Worm (Caenorhabditis elegans) whole organism, young adult: Measurements from ENCODE around the gene spt-5.

ENCODE experiments used
- B0035.1 ChIP-seq: sonication (generic microtip); optimal IDR thresholded peaks from 2 replicates; lab custom pipeline; 2016; ENCODE audit warnings: missing genetic modification characterization, mild to moderate bottlenecking, missing compliant biosample characterization, missing genotype, missing genetic modification reagents
- C06A6.2 ChIP-seq: fragments of 200-800 bp; sonication (Bioruptor generic); conservative IDR thresholded peaks from 2 replicates; pipeline ENCODE4 v1.3.6; 2022; ENCODE audit warnings: missing genetic modification characterization, missing compliant biosample characterization
- C17E4.6 ChIP-seq: fragments of 200-800 bp; sonication (Bioruptor generic); IDR thresholded peaks from 2 replicates; pipeline ENCODE4 v1.3.6; 2022; ENCODE audit warnings: missing genetic modification reagents, missing genetic modification characterization, missing compliant biosample characterization
- F10E7.11 ChIP-seq: sonication (generic microtip); optimal IDR thresholded peaks from 2 replicates; lab custom pipeline; 2017; ENCODE audit warnings: mild to moderate bottlenecking, missing genetic modification characterization, moderate library complexity, missing compliant biosample characterization
- F37B4.10 ChIP-seq: fragments of 200-800 bp; sonication (Bioruptor generic); IDR thresholded peaks from 2 replicates; pipeline ENCODE4 v1.3.6; 2022; ENCODE audit warnings: missing genetic modification characterization, missing compliant biosample characterization
- F55B11.4 ChIP-seq: sonication (generic microtip); optimal IDR thresholded peaks from 2 replicates; lab custom pipeline; 2016; ENCODE audit warnings: missing compliant biosample characterization, missing genetic modification characterization, borderline replicate concordance; ENCODE audit not compliant: insufficient read depth
- K11D2.4 ChIP-seq: fragments of 200-800 bp; sonication (Bioruptor generic); IDR thresholded peaks from 2 replicates; pipeline ENCODE4 v1.3.6; 2022; ENCODE audit warnings: missing genetic modification reagents, missing genetic modification characterization, missing compliant biosample characterization
- T26A5.8 ChIP-seq: sonication (generic microtip); optimal IDR thresholded peaks from 2 replicates; lab custom pipeline; 2016; ENCODE audit warnings: missing genetic modification characterization, missing compliant biosample characterization
- akir-1 ChIP-seq: fragments of 200-800 bp; sonication (Bioruptor generic); optimal IDR thresholded peaks from 2 replicates; lab custom pipeline; 2018; ENCODE audit warnings: mild to moderate bottlenecking, missing genetic modification characterization, moderate library complexity, missing compliant biosample characterization
- ama-1 ChIP-seq, 3 experiments: fragments of 150-350 bp in 1 of 3; sonication (generic microtip) in 2 of 3; optimal IDR thresholded peaks; 2 replicates each; lab custom pipeline; 2014 to 2018; ENCODE audit warnings: missing biosample characterization in 2 of 3, missing genetic modification characterization in 2 of 3, missing genetic modification reagents in 2 of 3
- aptf-2 ChIP-seq: fragments of 200-800 bp; sonication (Bioruptor generic); conservative IDR thresholded peaks from 2 replicates; pipeline ENCODE4 v1.3.6; 2022; ENCODE audit warnings: missing genetic modification reagents, missing genetic modification characterization, missing compliant biosample characterization
- athp-1 ChIP-seq: sonication (generic microtip); optimal IDR thresholded peaks from 2 replicates; lab custom pipeline; 2017; ENCODE audit warnings: mild to moderate bottlenecking, missing genetic modification characterization, missing compliant biosample characterization
- attf-6 ChIP-seq: fragments of 200-800 bp; sonication (Bioruptor generic); IDR thresholded peaks from 2 replicates; pipeline ENCODE4 v1.3.6; 2022; ENCODE audit warnings: missing genetic modification reagents, missing genetic modification characterization, missing compliant biosample characterization
- bed-2 ChIP-seq: fragments of 200-800 bp; sonication (Bioruptor generic); IDR thresholded peaks from 2 replicates; pipeline ENCODE4 v1.3.6; 2022; ENCODE audit warnings: missing genetic modification reagents, missing genetic modification characterization, missing compliant biosample characterization
- ccch-3 ChIP-seq: fragments of 200-800 bp; sonication (Bioruptor generic); optimal IDR thresholded peaks from 2 replicates; lab custom pipeline; 2018; ENCODE audit warnings: mild to moderate bottlenecking, missing genetic modification characterization, missing compliant biosample characterization
- cebp-1 ChIP-seq, 2 experiments: fragments of 200-800 bp in 1 of 2; sonication (Bioruptor generic) in 1 of 2; sonication (generic microtip) in 1 of 2; IDR thresholded peaks in 1 of 2; optimal IDR thresholded peaks in 1 of 2; 2 replicates each; pipeline versions ENCODE4 v1.3.6 to Lab custom; 2017 to 2022; ENCODE audit warnings: missing compliant biosample characterization in 2 of 2, missing genetic modification characterization in 2 of 2, mild to moderate bottlenecking in 1 of 2, missing genetic modification reagents in 1 of 2, moderate library complexity in 1 of 2
- cebp-2 ChIP-seq: fragments of 200-800 bp; sonication (Bioruptor generic); IDR thresholded peaks from 2 replicates; pipeline ENCODE4 v1.3.6; 2022; ENCODE audit warnings: missing genetic modification characterization, missing compliant biosample characterization
- ceh-100 ChIP-seq: fragments of 200-800 bp; sonication (Bioruptor generic); IDR thresholded peaks from 2 replicates; pipeline ENCODE4 v1.3.6; 2022; ENCODE audit warnings: missing genetic modification reagents, missing genetic modification characterization, missing compliant biosample characterization
- dox-1 ChIP-seq: fragments of 200-800 bp; sonication (Bioruptor generic); IDR thresholded peaks from 2 replicates; pipeline ENCODE4 v1.3.6; 2022; ENCODE audit warnings: missing genetic modification reagents, missing genetic modification characterization, missing compliant biosample characterization
- ekl-4 ChIP-seq: fragments of 200-800 bp; sonication (Bioruptor generic); IDR thresholded peaks from 2 replicates; pipeline ENCODE4 v1.3.6; 2022; ENCODE audit warnings: missing genetic modification reagents, missing genetic modification characterization, missing compliant biosample characterization
- fkh-3 ChIP-seq: sonication (generic microtip); optimal IDR thresholded peaks from 2 replicates; lab custom pipeline; 2016; ENCODE audit warnings: mild to moderate bottlenecking, missing genetic modification characterization, missing compliant biosample characterization
- gei-17 ChIP-seq: fragments of 200-800 bp; sonication (Bioruptor generic); optimal IDR thresholded peaks from 2 replicates; lab custom pipeline; 2018; ENCODE audit warnings: mild to moderate bottlenecking, missing genetic modification characterization, missing compliant biosample characterization
- him-1 ChIP-seq: sonication (generic microtip); optimal IDR thresholded peaks from 2 replicates; lab custom pipeline; 2016; ENCODE audit warnings: missing genotype, missing genetic modification reagents, missing genetic modification characterization, missing compliant biosample characterization
- hsf-1 ChIP-seq: fragments of 200-800 bp; sonication (Bioruptor generic); IDR thresholded peaks from 2 replicates; pipeline ENCODE4 v1.3.6; 2022; ENCODE audit warnings: missing genetic modification reagents, missing genetic modification characterization, missing compliant biosample characterization
- let-607 ChIP-seq, 2 experiments: fragments of 200-800 bp in 1 of 2; sonication (Bioruptor generic) in 1 of 2; sonication (generic microtip) in 1 of 2; optimal IDR thresholded peaks; 2 replicates each; lab custom pipeline; 2016 to 2018; ENCODE audit warnings: mild to moderate bottlenecking in 2 of 2, missing compliant biosample characterization in 2 of 2, missing genetic modification characterization in 2 of 2, moderate library complexity in 2 of 2, missing genotype in 1 of 2
- lin-26 ChIP-seq: fragments of 200-800 bp; sonication (Bioruptor generic); IDR thresholded peaks from 2 replicates; pipeline ENCODE4 v1.3.6; 2022; ENCODE audit warnings: missing genetic modification reagents, missing genetic modification characterization, missing compliant biosample characterization
- lsy-27 ChIP-seq: sonication (generic microtip); optimal IDR thresholded peaks from 2 replicates; lab custom pipeline; 2017; ENCODE audit warnings: missing genetic modification characterization, mild to moderate bottlenecking, missing compliant biosample characterization, antibody characterized with exemption, missing genotype, borderline replicate concordance; ENCODE audit not compliant: insufficient read depth
- madf-10 ChIP-seq: sonication (generic microtip); optimal IDR thresholded peaks from 2 replicates; lab custom pipeline; 2016; ENCODE audit warnings: mild to moderate bottlenecking, missing genetic modification characterization, missing compliant biosample characterization
- nfya-1 ChIP-seq: sonication (generic microtip); optimal IDR thresholded peaks from 2 replicates; lab custom pipeline; 2017; ENCODE audit warnings: antibody characterized with exemption, missing compliant biosample characterization, missing genetic modification characterization, borderline replicate concordance; ENCODE audit not compliant: insufficient read depth
- nhr-120 ChIP-seq: fragments of 200-800 bp; sonication (Bioruptor generic); IDR thresholded peaks from 2 replicates; pipeline ENCODE4 v1.3.6; 2022; ENCODE audit warnings: missing genetic modification characterization, missing compliant biosample characterization
- nhr-179 ChIP-seq: sonication (generic microtip); optimal IDR thresholded peaks from 2 replicates; lab custom pipeline; 2016; ENCODE audit warnings: mild to moderate bottlenecking, missing genetic modification characterization, missing compliant biosample characterization
- nhr-90 ChIP-seq: sonication (generic microtip); optimal IDR thresholded peaks from 2 replicates; lab custom pipeline; 2016; ENCODE audit warnings: missing genotype, mild to moderate bottlenecking, missing genetic modification characterization, missing compliant biosample characterization
- pbrm-1 ChIP-seq: fragments of 200-800 bp; sonication (Bioruptor generic); IDR thresholded peaks from 2 replicates; pipeline ENCODE4 v1.3.6; 2022; ENCODE audit warnings: missing genetic modification reagents, missing genetic modification characterization, missing compliant biosample characterization
- pha-4 ChIP-seq: fragments of 150-350 bp; sonication (generic microtip); optimal IDR thresholded peaks from 2 replicates; lab custom pipeline; 2014; ENCODE audit warnings: missing biosample characterization, missing genetic modification reagents, missing genetic modification characterization
- rec-8 ChIP-seq, 2 experiments: sonication (generic microtip); optimal IDR thresholded peaks; 2 replicates each; lab custom pipeline; 2016; ENCODE audit warnings: mild to moderate bottlenecking in 2 of 2, missing genetic modification characterization in 2 of 2, missing genetic modification reagents in 2 of 2, missing genotype in 2 of 2, missing biosample characterization in 1 of 2, missing compliant biosample characterization in 1 of 2, moderate library complexity in 1 of 2
- sea-2 ChIP-seq: fragments of 200-800 bp; sonication (Bioruptor generic); IDR thresholded peaks from 2 replicates; pipeline ENCODE4 v1.3.6; 2022; ENCODE audit warnings: missing genetic modification characterization, missing compliant biosample characterization
- snpc-3.4 ChIP-seq: sonication (generic microtip); optimal IDR thresholded peaks from 2 replicates; lab custom pipeline; 2017; ENCODE audit warnings: missing genetic modification characterization, mild to moderate bottlenecking, missing compliant biosample characterization, antibody characterized with exemption, moderate library complexity, missing genotype, missing genetic modification reagents
- sptf-2 ChIP-seq: fragments of 200-800 bp; sonication (Bioruptor generic); optimal IDR thresholded peaks from 2 replicates; lab custom pipeline; 2018; ENCODE audit warnings: mild to moderate bottlenecking, missing genetic modification characterization, missing compliant biosample characterization
- tbp1 ChIP-seq: fragments of 200-800 bp; sonication (Bioruptor generic); optimal IDR thresholded peaks from 2 replicates; lab custom pipeline; 2018; ENCODE audit warnings: mild to moderate bottlenecking, missing genetic modification characterization, missing compliant biosample characterization
- tbx-9 ChIP-seq: sonication (generic microtip); optimal IDR thresholded peaks from 2 replicates; lab custom pipeline; 2016; ENCODE audit warnings: borderline replicate concordance, missing genetic modification characterization, inconsistent platforms, missing compliant biosample characterization
- tlf-1 ChIP-seq: fragments of 200-800 bp; sonication (Bioruptor generic); optimal IDR thresholded peaks from 2 replicates; lab custom pipeline; 2018; ENCODE audit warnings: mild to moderate bottlenecking, missing genetic modification characterization, missing compliant biosample characterization
- unc-62 ChIP-seq: fragments of 150-350 bp; optimal IDR thresholded peaks from 2 replicates; lab custom pipeline; 2014; ENCODE audit warnings: missing biosample characterization, missing genetic modification reagents, missing genetic modification characterization
- zfh-2 ChIP-seq: fragments of 200-800 bp; sonication (Bioruptor generic); conservative IDR thresholded peaks from 2 replicates; pipeline ENCODE4 v1.3.6; 2022; ENCODE audit warnings: missing genetic modification reagents, missing genetic modification characterization, missing compliant biosample characterization

Gene spt-5

DNA sequence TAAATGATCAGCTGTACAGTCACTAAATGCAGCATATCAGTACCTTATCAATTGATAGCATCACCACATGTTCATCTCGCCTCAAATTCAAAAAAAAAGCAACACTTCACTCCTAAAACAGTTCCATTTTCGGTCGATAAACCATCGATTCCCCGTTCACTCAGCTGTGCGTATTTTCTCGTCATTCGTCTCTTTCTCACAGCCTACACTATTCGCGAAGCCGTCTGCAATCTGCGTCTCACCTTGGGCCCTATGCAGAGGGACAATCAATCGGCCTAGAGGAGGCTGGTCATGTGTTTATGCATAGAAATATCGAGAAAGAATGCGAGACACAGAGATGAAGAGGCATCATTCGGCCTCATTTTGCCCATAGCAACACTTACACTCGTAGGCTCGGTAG, 18.9 kb upstream of the spt-5 start (continued):
- TF ChIP-seq unc-62 (GFP tag; lab: Kevin White, UChicago), result peak; percentile 36
- TF ChIP-seq F10E7.11 (tag; lab: Kevin White, UChicago), result no peak
- TF ChIP-seq ccch-3 (GFP tag; lab: Kevin White, UChicago), result no peak
- TF ChIP-seq K11D2.4 (GFP tag; lab: Robert Waterston, UW), result peak; percentile 77

DNA sequence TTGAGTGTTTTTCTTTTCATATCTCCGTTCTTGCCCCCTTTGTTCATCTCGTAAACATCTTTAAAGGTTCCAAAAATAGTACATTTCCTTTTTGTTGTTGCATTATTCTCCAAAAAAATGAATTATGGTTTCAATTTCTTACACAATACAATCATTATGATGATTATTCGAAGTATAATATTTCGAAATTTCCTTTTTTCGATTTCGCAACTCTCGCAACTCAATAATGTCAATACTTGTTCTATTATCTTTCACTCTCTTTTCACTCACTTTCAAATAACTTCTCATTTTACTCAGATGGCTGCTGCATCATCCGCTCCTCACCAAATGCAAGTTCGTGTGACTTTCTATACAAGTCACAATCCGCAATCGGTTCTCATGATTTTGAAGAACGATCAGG, 17.3 kb upstream of the spt-5 start, which contains the start of gene sqst-1:
TSS of gene sqst-1 (plus strand) at position 298 of the 400 bp plus-strand sequence.
- TF ChIP-seq ccch-3 (GFP tag; lab: Kevin White, UChicago) (peak; percentile 10), lin-26 (no peak), pha-4 (tag; lab: Kevin White, UChicago) (no peak), dox-1 (0 out of 2 replicates have a peak, but pooled peaks have one; percentile 9), fkh-3 (tag; lab: Kevin White, UChicago) (no peak), cebp-1 (GFP tag; IDR thresholded peaks at IDR 0.05; lab: Robert Waterston, UW) (peak; percentile 87), cebp-1 (tag; optimal IDR thresholded peaks at IDR 0.05; lab: Kevin White, UChicago) (peak; percentile 98), nhr-179 (no peak), athp-1 (tag; lab: Kevin White, UChicago) (no peak), lsy-27 (tag; lab: Kevin White, UChicago) (no peak), sea-2 (GFP tag; lab: Robert Waterston, UW) (no peak), bed-2 (GFP tag; lab: Robert Waterston, UW) (no peak), ceh-100 (GFP tag; lab: Robert Waterston, UW) (no peak), hsf-1 (GFP tag; lab: Robert Waterston, UW) (no peak), sptf-2 (GFP tag; lab: Kevin White, UChicago) (no peak), akir-1 (GFP tag; lab: Kevin White, UChicago) (no peak), aptf-2 (GFP tag; lab: Robert Waterston, UW) (no peak), zfh-2 (GFP tag; lab: Robert Waterston, UW) (no peak), T26A5.8 (tag; lab: Kevin White, UChicago) (no peak), let-607 (tag; optimal IDR thresholded peaks at IDR 0.05; lab: Kevin White, UChicago) (no peak), tbx-9 (tag; lab: Kevin White, UChicago) (no peak)

DNA sequence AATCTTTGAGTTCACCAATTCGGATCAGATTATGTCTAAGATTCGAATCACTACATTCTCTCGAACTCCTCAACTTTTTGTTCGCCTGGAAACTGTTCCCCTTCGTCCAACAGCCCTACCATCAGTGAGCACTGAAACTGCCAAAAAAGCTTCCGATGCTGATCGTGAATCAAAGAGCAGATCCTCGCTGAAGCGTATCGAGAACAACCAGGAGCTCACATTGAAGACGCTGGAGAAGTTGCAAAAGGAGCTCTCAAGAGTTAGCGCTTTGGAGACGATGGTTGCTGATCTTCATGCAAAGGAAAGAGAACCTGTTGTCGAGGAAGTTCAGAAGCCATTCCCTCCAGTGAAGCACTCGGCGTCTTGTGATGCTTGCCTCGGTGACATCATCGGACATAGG, 16.5 kb upstream of the spt-5 start:
- TF ChIP-seq snpc-3.4 (tag; lab: Kevin White, UChicago) (no peak), attf-6 (GFP tag; lab: Robert Waterston, UW) (0 out of 2 replicates have a peak, but pooled peaks have one; percentile 35), C06A6.2 (GFP tag; lab: Robert Waterston, UW) (no peak), rec-8 (tag; optimal IDR thresholded peaks at IDR 0.05; lab: Kevin White, UChicago) (no peak), C17E4.6 (GFP tag; lab: Robert Waterston, UW) (no peak), nhr-120 (GFP tag; lab: Robert Waterston, UW) (no peak), pha-4 (tag; lab: Kevin White, UChicago) (no peak), dox-1 (no peak), gei-17 (GFP tag; lab: Kevin White, UChicago) (no peak), madf-10 (tag; lab: Kevin White, UChicago) (no peak), tbp1 (GFP tag; lab: Kevin White, UChicago) (no peak), him-1 (tag; lab: Kevin White, UChicago) (no peak), F37B4.10 (GFP tag; lab: Robert Waterston, UW) (no peak), cebp-2 (peak; percentile 19; the same call in 1 of the 2 replicates), F55B11.4 (no peak), pbrm-1 (GFP tag; lab: Robert Waterston, UW) (no peak), nfya-1 (tag; lab: Kevin White, UChicago) (no peak), B0035.1 (tag; lab: Kevin White, UChicago) (no peak), ekl-4 (0 out of 2 replicates have a peak, but pooled peaks have one; percentile 12), zfh-2 (GFP tag; lab: Robert Waterston, UW) (0 out of 2 replicates have a peak, but pooled peaks have one; percentile 12), tlf-1 (GFP tag; lab: Kevin White, UChicago) (no peak), ama-1 (optimal IDR thresholded peaks at IDR 0.05; lab: Kevin White, UChicago) (peak; percentile 59), ama-1 (GFP tag; optimal IDR thresholded peaks at IDR 0.05; lab: Kevin White, UChicago) (no peak), fkh-3 (tag; lab: Kevin White, UChicago) (no peak), K11D2.4 (GFP tag; lab: Robert Waterston, UW) (no peak), nhr-90 (no peak)
